Worm (Caenorhabditis elegans): ENCODE measurements around the gene mrps-16.

DNA sequence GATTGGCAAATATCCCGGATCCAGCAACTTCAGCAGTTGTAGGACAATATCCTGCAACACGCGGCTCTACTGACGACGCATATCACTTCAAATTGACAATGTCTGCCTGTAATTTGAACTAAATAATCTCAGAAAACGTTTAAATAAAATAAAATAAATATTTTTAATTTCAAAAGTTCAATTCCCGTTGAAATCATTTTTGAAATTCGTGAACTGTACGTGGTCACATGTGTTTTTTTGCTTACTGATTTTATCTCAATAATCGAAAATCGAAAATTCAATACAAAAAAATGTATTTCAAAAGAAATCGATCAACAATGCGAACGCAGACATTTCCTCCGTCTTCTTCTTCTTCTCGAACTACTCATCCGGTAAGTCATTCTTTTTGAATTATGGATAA is 36.6 kb upstream of the mrps-16 start, which contains the start of gene F07F6.1:
- TF ChIP-seq cebp-2 (GFP tag; IDR thresholded peaks at IDR 0.05): no peak
- no peak for TF ChIP-seq ceh-79 (tag; optimal IDR thresholded peaks at IDR 0.05)
- TF ChIP-seq sptf-2 (GFP tag; optimal IDR thresholded peaks at IDR 0.05): no peak
- TF ChIP-seq madf-10 (tag; optimal IDR thresholded peaks at IDR 0.05): no peak
- TF ChIP-seq somi-1 (GFP tag; optimal IDR thresholded peaks at IDR 0.05): no peak
- TF ChIP-seq zfh-2 (GFP tag; conservative IDR thresholded peaks at IDR 0.05): no peak
- TF ChIP-seq let-607 (tag; optimal IDR thresholded peaks at IDR 0.05): no peak
- no peak for TF ChIP-seq bed-1 (GFP tag; IDR thresholded peaks at IDR 0.05)
- TF ChIP-seq B0336.3 (GFP tag; IDR thresholded peaks at IDR 0.05): no peak

All from whole organism, young adult.